Fruit fly (Drosophila melanogaster) whole organism, embryonic: ENCODE results near the gene Tasp1.
A peak's percentile ranks its signal among the peaks of the same experiment; 100 is the strongest.

ENCODE experiments used
- Aef1 ChIP-seq: fragments of 200-800 bp; sonication (Bioruptor generic); IDR thresholded peaks from 3 replicates; pipeline ENCODE4 v1.3.6; 2022; ENCODE audit warnings: missing biosample characterization, missing genetic modification characterization
- Atf6 ChIP-seq: fragments of 200-800 bp; sonication (Bioruptor generic); IDR thresholded peaks from 2 replicates; pipeline ENCODE4 v1.3.6; 2022; ENCODE audit warnings: missing biosample characterization, missing genetic modification characterization
- Awh ChIP-seq: fragments of 200-800 bp; sonication (Bioruptor generic); IDR thresholded peaks from 2 replicates; pipeline ENCODE4, ENCODE4 v1.3.6; 2022; ENCODE audit warnings: missing biosample characterization, missing genetic modification characterization
- BEAF-32 ChIP-seq: fragments of 200-800 bp; sonication (Bioruptor generic); optimal IDR thresholded peaks from 3 replicates; lab custom pipeline; 2017; ENCODE audit warnings: missing biosample characterization, missing genetic modification characterization, mild to moderate bottlenecking, moderate library complexity, missing genetic modification reagents
- CG10543 ChIP-seq: fragments of 200-800 bp; sonication (Bioruptor generic); optimal IDR thresholded peaks from 3 replicates; lab custom pipeline; 2017; ENCODE audit warnings: missing biosample characterization, mild to moderate bottlenecking, missing genetic modification characterization, moderate library complexity
- CG10565 ChIP-seq: fragments of 200-800 bp; sonication (Bioruptor generic); optimal IDR thresholded peaks from 3 replicates; lab custom pipeline; 2016; ENCODE audit warnings: missing biosample characterization, mild to moderate bottlenecking, missing genetic modification characterization
- CG12071 ChIP-seq: fragments of 200-800 bp; sonication (Bioruptor generic); optimal IDR thresholded peaks from 3 replicates; lab custom pipeline; 2018; ENCODE audit warnings: missing biosample characterization, mild to moderate bottlenecking, missing genetic modification characterization
- CG12942 ChIP-seq: fragments of 200-800 bp; sonication (Bioruptor generic); optimal IDR thresholded peaks from 3 replicates; lab custom pipeline; 2016; ENCODE audit warnings: missing biosample characterization, missing genetic modification characterization
- CG14014 ChIP-seq: fragments of 200-800 bp; sonication (Bioruptor generic); IDR thresholded peaks from 2 replicates; pipeline ENCODE4 v1.3.6; 2022; ENCODE audit warnings: missing biosample characterization, missing genetic modification characterization
- CG1602 ChIP-seq: fragments of 200-800 bp; sonication (Bioruptor generic); optimal IDR thresholded peaks from 3 replicates; lab custom pipeline; 2016; ENCODE audit warnings: missing biosample characterization, missing genetic modification characterization
- CG18476 ChIP-seq: fragments of 200-800 bp; sonication (Bioruptor generic); optimal IDR thresholded peaks from 2 replicates; lab custom pipeline; 2016; ENCODE audit warnings: missing biosample characterization, mild to moderate bottlenecking, missing genetic modification characterization
- CG18619 ChIP-seq: fragments of 200-800 bp; sonication (Bioruptor generic); optimal IDR thresholded peaks from 3 replicates; lab custom pipeline; 2017; ENCODE audit warnings: missing biosample characterization, mild to moderate bottlenecking, missing genetic modification characterization
- CG30403 ChIP-seq: fragments of 200-800 bp; sonication (Bioruptor generic); optimal IDR thresholded peaks from 3 replicates; lab custom pipeline; 2016; ENCODE audit warnings: missing biosample characterization, missing genetic modification characterization
- CG3163 ChIP-seq: fragments of 200-800 bp; sonication (Bioruptor generic); optimal IDR thresholded peaks from 3 replicates; lab custom pipeline; 2016; ENCODE audit warnings: missing biosample characterization, missing genetic modification characterization
- CG4282 ChIP-seq: fragments of 200-800 bp; sonication (Bioruptor generic); optimal IDR thresholded peaks from 2 replicates; lab custom pipeline; 2016; ENCODE audit warnings: missing biosample characterization, missing genetic modification characterization
- CG7963 ChIP-seq: fragments of 200-800 bp; sonication (Bioruptor generic); IDR thresholded peaks from 3 replicates; pipeline ENCODE4 v1.3.6; 2022; ENCODE audit warnings: missing biosample characterization, missing genetic modification characterization; ENCODE audit not compliant: partially characterized antibody
- CG8359 ChIP-seq: fragments of 200-800 bp; sonication (Bioruptor generic); optimal IDR thresholded peaks from 2 replicates; lab custom pipeline; 2017; ENCODE audit warnings: missing biosample characterization, mild to moderate bottlenecking, missing genetic modification characterization, borderline replicate concordance
- D19A ChIP-seq: fragments of 200-800 bp; optimal IDR thresholded peaks from 3 replicates; lab custom pipeline; 2019; ENCODE audit warnings: missing biosample characterization, mild to moderate bottlenecking, missing genetic modification characterization, moderate library complexity
- Dek ChIP-seq: fragments of 200-800 bp; sonication (Bioruptor generic); optimal IDR thresholded peaks from 3 replicates; lab custom pipeline; 2019; ENCODE audit warnings: missing biosample characterization, mild to moderate bottlenecking, missing genetic modification characterization, moderate library complexity
- Dip3 ChIP-seq: fragments of 200-800 bp; sonication (Bioruptor generic); optimal IDR thresholded peaks from 3 replicates; lab custom pipeline; 2016; ENCODE audit warnings: missing biosample characterization, missing genetic modification characterization
- Dll ChIP-seq: fragments of 200-800 bp; sonication (Bioruptor generic); IDR thresholded peaks from 4 replicates; pipeline ENCODE4 v1.3.6; 2022; ENCODE audit warnings: missing biosample characterization, missing genetic modification characterization; ENCODE audit not compliant: partially characterized antibody
- E2f2 ChIP-seq: fragments of 200-800 bp; sonication (Bioruptor generic); IDR thresholded peaks from 2 replicates; pipeline ENCODE4 v1.3.6; 2022; ENCODE audit warnings: missing biosample characterization, missing genetic modification characterization
- Fer3 ChIP-seq: fragments of 200-800 bp; sonication (Bioruptor generic); optimal IDR thresholded peaks from 2 replicates; lab custom pipeline; 2018; ENCODE audit warnings: missing biosample characterization, mild to moderate bottlenecking, missing genetic modification characterization, moderate library complexity
- Hey ChIP-seq: fragments of 200-800 bp; sonication (Bioruptor generic); optimal IDR thresholded peaks from 3 replicates; lab custom pipeline; 2018; ENCODE audit warnings: missing biosample characterization, mild to moderate bottlenecking, missing genetic modification characterization
- Lim3 ChIP-seq: fragments of 200-800 bp; sonication (Bioruptor generic); IDR thresholded peaks from 2 replicates; pipeline ENCODE4 v1.3.6; 2022; ENCODE audit warnings: missing biosample characterization, missing genetic modification characterization
- MESR4 ChIP-seq: fragments of 200-800 bp; sonication (Bioruptor generic); optimal IDR thresholded peaks from 2 replicates; lab custom pipeline; 2018; ENCODE audit warnings: missing biosample characterization, mild to moderate bottlenecking, missing genetic modification characterization, moderate library complexity
- Neu2 ChIP-seq: fragments of 200-800 bp; sonication (Bioruptor generic); optimal IDR thresholded peaks from 3 replicates; lab custom pipeline; 2016; ENCODE audit warnings: missing biosample characterization, missing genetic modification characterization, borderline replicate concordance
- Opbp ChIP-seq: fragments of 200-800 bp; sonication (Bioruptor generic); IDR thresholded peaks from 3 replicates; pipeline ENCODE4 v1.3.6; 2022; ENCODE audit warnings: missing biosample characterization, missing genetic modification characterization; ENCODE audit not compliant: partially characterized antibody
- Rfx ChIP-seq: fragments of 200-800 bp; sonication (Bioruptor generic); IDR thresholded peaks from 2 replicates; pipeline ENCODE4 v1.3.6; 2022; ENCODE audit warnings: missing biosample characterization, missing genetic modification characterization
- Sin3A ChIP-seq: fragments of >200 bp; optimal IDR thresholded peaks from 2 replicates; lab custom pipeline; 2018
- Spps ChIP-seq: fragments of 200-800 bp; sonication (Bioruptor generic); optimal IDR thresholded peaks from 2 replicates; lab custom pipeline; 2018; ENCODE audit warnings: missing biosample characterization, mild to moderate bottlenecking, missing genetic modification characterization
- Sry-β ChIP-seq: fragments of 200-800 bp; sonication (Bioruptor generic); optimal IDR thresholded peaks from 2 replicates; lab custom pipeline; 2018; ENCODE audit warnings: missing biosample characterization, mild to moderate bottlenecking, missing genetic modification characterization, moderate library complexity
- Tbp ChIP-seq: fragments of >200 bp; optimal IDR thresholded peaks from 2 replicates; lab custom pipeline; 2018; ENCODE audit warnings: missing biosample characterization, missing genetic modification characterization
- abd-A ChIP-seq: fragments of 200-800 bp; sonication (Bioruptor generic); optimal IDR thresholded peaks from 3 replicates; lab custom pipeline; 2019; ENCODE audit warnings: missing biosample characterization, mild to moderate bottlenecking, missing genetic modification characterization, moderate library complexity
- br ChIP-seq: fragments of >200 bp; optimal IDR thresholded peaks from 2 replicates; lab custom pipeline; 2017
- dimm ChIP-seq: fragments of 200-800 bp; sonication (Bioruptor generic); IDR thresholded peaks from 2 replicates; pipeline ENCODE4 v1.3.6; 2022; ENCODE audit warnings: missing biosample characterization, missing genetic modification characterization
- dm ChIP-seq: fragments of 200-800 bp; sonication (Bioruptor generic); optimal IDR thresholded peaks from 3 replicates; lab custom pipeline; 2016; ENCODE audit warnings: missing biosample characterization, missing genetic modification characterization
- esg ChIP-seq: fragments of 200-800 bp; sonication (Bioruptor generic); conservative IDR thresholded peaks from 2 replicates; pipeline ENCODE4 v1.3.6; 2022; ENCODE audit warnings: missing biosample characterization, missing genetic modification characterization
- eve ChIP-seq, 2 experiments: fragments of >200 bp; optimal IDR thresholded peaks; 2 replicates each; lab custom pipeline; 2017; ENCODE audit warnings: missing biosample characterization in 2 of 2, missing genetic modification characterization in 2 of 2
- gem ChIP-seq: fragments of 200-800 bp; sonication (Bioruptor generic); optimal IDR thresholded peaks from 2 replicates; lab custom pipeline; 2019; ENCODE audit warnings: missing biosample characterization, mild to moderate bottlenecking, missing genetic modification characterization, moderate library complexity
- gsb-n ChIP-seq: fragments of 200-800 bp; sonication (Bioruptor generic); optimal IDR thresholded peaks from 3 replicates; lab custom pipeline; 2018; ENCODE audit warnings: missing biosample characterization, mild to moderate bottlenecking, missing genetic modification characterization
- hbn ChIP-seq: fragments of 200-800 bp; sonication (Bioruptor generic); IDR thresholded peaks from 2 replicates; pipeline ENCODE4 v1.3.6; 2022; ENCODE audit warnings: missing biosample characterization, missing genetic modification characterization; ENCODE audit not compliant: partially characterized antibody
- her ChIP-seq: fragments of 200-800 bp; sonication (Bioruptor generic); optimal IDR thresholded peaks from 2 replicates; lab custom pipeline; 2016; ENCODE audit warnings: missing biosample characterization, missing genetic modification characterization
- inv ChIP-seq: fragments of 200-800 bp; sonication (Bioruptor generic); IDR thresholded peaks from 2 replicates; pipeline ENCODE4 v1.3.6; 2022; ENCODE audit warnings: missing biosample characterization, missing genetic modification characterization; ENCODE audit not compliant: partially characterized antibody
- kah ChIP-seq: fragments of 200-800 bp; sonication (Bioruptor generic); optimal IDR thresholded peaks from 2 replicates; lab custom pipeline; 2018; ENCODE audit warnings: missing biosample characterization, mild to moderate bottlenecking, missing genetic modification characterization
- lilli ChIP-seq: fragments of 200-800 bp; sonication (Bioruptor generic); optimal IDR thresholded peaks from 3 replicates; lab custom pipeline; 2016; ENCODE audit warnings: missing biosample characterization, missing genetic modification characterization
- nerfin-2 ChIP-seq: fragments of 200-800 bp; sonication (Bioruptor generic); IDR thresholded peaks from 2 replicates; pipeline ENCODE4 v1.3.6; 2022; ENCODE audit warnings: missing biosample characterization, missing genetic modification characterization; ENCODE audit not compliant: partially characterized antibody
- ro ChIP-seq: fragments of 200-800 bp; sonication (Bioruptor generic); IDR thresholded peaks from 2 replicates; pipeline ENCODE4 v1.3.6; 2022; ENCODE audit warnings: missing biosample characterization, missing genetic modification characterization
- so ChIP-seq: fragments of 200-800 bp; sonication (Bioruptor generic); IDR thresholded peaks from 3 replicates; pipeline ENCODE4 v1.3.6; 2022; ENCODE audit warnings: missing biosample characterization, missing genetic modification characterization
- sqz ChIP-seq: fragments of 200-800 bp; sonication (Bioruptor generic); optimal IDR thresholded peaks from 3 replicates; lab custom pipeline; 2018; ENCODE audit warnings: missing biosample characterization, mild to moderate bottlenecking, missing genetic modification characterization
- tap ChIP-seq: fragments of 200-800 bp; optimal IDR thresholded peaks from 3 replicates; lab custom pipeline; 2019; ENCODE audit warnings: missing biosample characterization, mild to moderate bottlenecking, missing genetic modification characterization, moderate library complexity
- zen2 ChIP-seq: fragments of 200-800 bp; sonication (Bioruptor generic); IDR thresholded peaks from 3 replicates; pipeline ENCODE4 v1.3.6; 2022; ENCODE audit warnings: missing biosample characterization, missing genetic modification characterization; ENCODE audit not compliant: partially characterized antibody

Tasp1 gene

dm6 chr3L:16050887-16051258, 36.5 kb downstream of the Tasp1 start, which contains the start of gene Diap1 (continued):
- TF ChIP-seq Fer3 (tag; lab: Kevin White, UChicago) (no peak), kah (GFP tag; lab: Kevin White, UChicago) (no peak), MESR4 (GFP tag; lab: Kevin White, UChicago) (no peak), her (GFP tag; lab: Kevin White, UChicago) (no peak), Sin3A (peak; percentile 71), Aef1 (GFP tag; lab: Robert Waterston, UW) (no peak), Dip3 (GFP tag; lab: Kevin White, UChicago) (no peak), ro (GFP tag; lab: Robert Waterston, UW) (no peak), Lim3 (GFP tag; lab: Robert Waterston, UW) (no peak), nerfin-2 (GFP tag; lab: Robert Waterston, UW) (peak; percentile 84), dimm (no peak), CG10543 (no peak), esg (GFP tag; lab: Robert Waterston, UW) (no peak), CG18619 (GFP tag; lab: Kevin White, UChicago) (no peak), inv (GFP tag; lab: Robert Waterston, UW) (peak; percentile 84), lilli (GFP tag; lab: Kevin White, UChicago) (peak; percentile 14), CG18476 (GFP tag; lab: Kevin White, UChicago) (no peak), Neu2 (GFP tag; lab: Kevin White, UChicago) (no peak), E2f2 (peak; percentile 92), tap (tag; lab: Kevin White, UChicago) (no peak), Dek (tag; lab: Kevin White, UChicago) (no peak), gem (tag; lab: Kevin White, UChicago) (no peak), so (GFP tag; lab: Robert Waterston, UW) (no peak), CG30403 (no peak), abd-A (tag; lab: Kevin White, UChicago) (peak; percentile 7), BEAF-32 (GFP tag; lab: Kevin White, UChicago) (peak; percentile 89), Opbp (GFP tag; lab: Robert Waterston, UW) (peak; percentile 81; the same call in 2 of the 3 replicates), CG8359 (GFP tag; lab: Kevin White, UChicago) (no peak), gsb-n (tag; lab: Kevin White, UChicago) (no peak), Spps (no peak), CG12942 (GFP tag; lab: Kevin White, UChicago) (no peak), Awh (GFP tag; lab: Robert Waterston, UW) (no peak), eve (GFP tag; optimal IDR thresholded peaks at IDR 0.05; lab: Kevin White, UChicago) (no peak), CG3163 (GFP tag; lab: Kevin White, UChicago) (no peak), Sry-β (GFP tag; lab: Kevin White, UChicago) (peak; percentile 82), Atf6 (no peak), sqz (no peak), CG12071 (no peak), CG10565 (GFP tag; lab: Kevin White, UChicago) (no peak), CG1602 (GFP tag; lab: Kevin White, UChicago) (no peak), Rfx (GFP tag; lab: Robert Waterston, UW) (no peak), zen2 (peak; percentile 91; the same call in 2 of the 3 replicates), Hey (tag; lab: Kevin White, UChicago) (no peak), CG7963 (GFP tag; lab: Robert Waterston, UW) (peak; percentile 91), CG14014 (GFP tag; lab: Robert Waterston, UW) (no peak), hbn (peak; percentile 82), CG4282 (no peak), Dll (peak; percentile 91), Tbp (GFP tag; lab: Kevin White, UChicago) (no peak), br (lab: Kevin White, UChicago) (no peak), dm (GFP tag; lab: Kevin White, UChicago) (no peak), D19A (tag; lab: Kevin White, UChicago) (no peak)
